Fruit fly (Drosophila melanogaster): ENCODE measurements around the gene unc-13-4A.

The unc-13-4A gene

dm6 chr3L:7361095-7361522, 48.4 kb upstream of the unc-13-4A start (continued):
- TF ChIP-seq E2f2 (GFP tag; IDR thresholded peaks at IDR 0.05): no peak
- TF ChIP-seq gem (tag; optimal IDR thresholded peaks at IDR 0.05): no peak
- peak; percentile 8 for TF ChIP-seq dm (GFP tag; optimal IDR thresholded peaks at IDR 0.05)
- TF ChIP-seq CG1647 (GFP tag; optimal IDR thresholded peaks at IDR 0.05): no peak
- TF ChIP-seq Ets65A (GFP tag): no peak
- TF ChIP-seq Sry-β (GFP tag; optimal IDR thresholded peaks at IDR 0.05): no peak
- TF ChIP-seq cg (GFP tag; optimal IDR thresholded peaks at IDR 0.05): peak; percentile 86
- TF ChIP-seq kah (GFP tag; optimal IDR thresholded peaks at IDR 0.05): no peak
- peak; percentile 18 for TF ChIP-seq Fer1 (GFP tag; optimal IDR thresholded peaks at IDR 0.05)
- TF ChIP-seq salm (tag; optimal IDR thresholded peaks at IDR 0.05): no peak
- TF ChIP-seq Xbp1 (GFP tag; optimal IDR thresholded peaks at IDR 0.05): no peak
- no peak for TF ChIP-seq CG8388 (GFP tag; optimal IDR thresholded peaks at IDR 0.05)
- peak; percentile 46; the same call in 2 of the 3 replicates for TF ChIP-seq row (GFP tag; IDR thresholded peaks at IDR 0.05)
- TF ChIP-seq nerfin-1 (tag; optimal IDR thresholded peaks at IDR 0.05): peak; percentile 53
- peak; percentile 71 for TF ChIP-seq exex (tag; optimal IDR thresholded peaks at IDR 0.05)
- TF ChIP-seq ATbp (GFP tag; optimal IDR thresholded peaks at IDR 0.05): no peak
- no peak for TF ChIP-seq ash1 (GFP tag; optimal IDR thresholded peaks at IDR 0.05)
- TF ChIP-seq CG12769 (tag; optimal IDR thresholded peaks at IDR 0.05): peak; percentile 51
- no peak for TF ChIP-seq CG6175 (GFP tag; IDR thresholded peaks at IDR 0.05)
- no peak for TF ChIP-seq CG3847 (GFP tag; IDR thresholded peaks at IDR 0.05)
- no peak for TF ChIP-seq E2f1 (GFP tag; IDR thresholded peaks at IDR 0.05)
- TF ChIP-seq CG12104 (GFP tag; optimal IDR thresholded peaks at IDR 0.05): no peak
- TF ChIP-seq dmrt99B (tag; optimal IDR thresholded peaks at IDR 0.05): peak; percentile 32
- no peak for TF ChIP-seq scrt (GFP tag; optimal IDR thresholded peaks at IDR 0.05)
- no peak for TF ChIP-seq CG11696 (GFP tag; IDR thresholded peaks at IDR 0.05)
- no peak for TF ChIP-seq CG7271 (tag; optimal IDR thresholded peaks at IDR 0.05)
- no peak for TF ChIP-seq schlank (tag; optimal IDR thresholded peaks at IDR 0.05)
- TF ChIP-seq ERR (GFP tag; optimal IDR thresholded peaks at IDR 0.05): no peak
- peak in 1 of 2 experiments; percentile 95 for TF ChIP-seq Hr78 (GFP tag; optimal IDR thresholded peaks at IDR 0.05)
- TF ChIP-seq CG1024 (GFP tag; IDR thresholded peaks at IDR 0.05): peak; percentile 46; the same call in 1 of the 2 replicates
- peak; percentile 99 for TF ChIP-seq CG10431 (GFP tag; optimal IDR thresholded peaks at IDR 0.05)
- no peak for TF ChIP-seq lmd (GFP tag; IDR thresholded peaks at IDR 0.05)
- no peak for TF ChIP-seq ssp (GFP tag; IDR thresholded peaks at IDR 0.05)
- TF ChIP-seq tll (GFP tag; optimal IDR thresholded peaks at IDR 0.05): no peak
- TF ChIP-seq CG33557 (GFP tag; optimal IDR thresholded peaks at IDR 0.05): no peak
- TF ChIP-seq hb (GFP tag; IDR thresholded peaks at IDR 0.05; ENCODE audit: partially characterized antibody): no peak
- no peak for TF ChIP-seq Awh (GFP tag; IDR thresholded peaks at IDR 0.05)
- no peak for TF ChIP-seq NfI (GFP tag; optimal IDR thresholded peaks at IDR 0.05)
- TF ChIP-seq Nf-YA (GFP tag; IDR thresholded peaks at IDR 0.05): no peak
- no peak for TF ChIP-seq ato (GFP tag; IDR thresholded peaks at IDR 0.05; ENCODE audit: partially characterized antibody)
- no peak for TF ChIP-seq CG13123 (GFP tag; optimal IDR thresholded peaks at IDR 0.05)
- TF ChIP-seq CG8924 (tag; optimal IDR thresholded peaks at IDR 0.05): no peak
- no peak for TF ChIP-seq ro (GFP tag; IDR thresholded peaks at IDR 0.05)
- no peak for TF ChIP-seq CG13624 (GFP tag; optimal IDR thresholded peaks at IDR 0.05)
- TF ChIP-seq CG3281 (GFP tag; optimal IDR thresholded peaks at IDR 0.05): no peak
- TF ChIP-seq CG11560 (tag; IDR thresholded peaks at IDR 0.05): no peak
- TF ChIP-seq Drgx (GFP tag; IDR thresholded peaks at IDR 0.05): peak; percentile 62
- TF ChIP-seq knrl (GFP tag; IDR thresholded peaks at IDR 0.05; ENCODE audit: partially characterized antibody): no peak
- peak; percentile 17 for TF ChIP-seq PHDP (tag; optimal IDR thresholded peaks at IDR 0.05)
- TF ChIP-seq al (GFP tag; IDR thresholded peaks at IDR 0.05): no peak
- no peak for TF ChIP-seq TFAM (GFP tag; optimal IDR thresholded peaks at IDR 0.05)
